Worm (Caenorhabditis elegans): ENCODE data around the gene hrpf-2.

- TF ChIP-seq unc-62 (GFP tag; optimal IDR thresholded peaks at IDR 0.05): no peak
- no peak for TF ChIP-seq lin-40 (tag; optimal IDR thresholded peaks at IDR 0.05)
- no peak for TF ChIP-seq cebp-1 (GFP tag; IDR thresholded peaks at IDR 0.05)
- no peak for TF ChIP-seq cebp-1 (tag; optimal IDR thresholded peaks at IDR 0.05)
- TF ChIP-seq ets-4 (GFP tag; optimal IDR thresholded peaks at IDR 0.05): no peak
- TF ChIP-seq bed-1 (GFP tag; IDR thresholded peaks at IDR 0.05): no peak
- TF ChIP-seq egl-44 (GFP tag; IDR thresholded peaks at IDR 0.05): no peak
- TF ChIP-seq pha-4 (tag; optimal IDR thresholded peaks at IDR 0.05): no peak
- no peak for TF ChIP-seq ceh-91 (GFP tag; IDR thresholded peaks at IDR 0.05)
Measured at ce11 chrIV:6372267-6372666, 4.1 kb downstream of the hrpf-2 start.
